Fruit fly (Drosophila melanogaster) whole organism, embryonic: ENCODE data around the gene Dif.

Experiments
- CG10565 ChIP-seq: fragments of 200-800 bp; sonication (Bioruptor generic); optimal IDR thresholded peaks from 3 replicates; lab custom pipeline; 2016; ENCODE audit warnings: missing biosample characterization, mild to moderate bottlenecking, missing genetic modification characterization
- CG10979 ChIP-seq: fragments of 200-800 bp; sonication (Bioruptor generic); optimal IDR thresholded peaks from 2 replicates; lab custom pipeline; 2018; ENCODE audit warnings: missing biosample characterization, mild to moderate bottlenecking, missing genetic modification characterization, moderate library complexity
- CG11398 ChIP-seq: fragments of 200-800 bp; sonication (Bioruptor generic); optimal IDR thresholded peaks from 2 replicates; lab custom pipeline; 2016; ENCODE audit warnings: missing biosample characterization, missing genetic modification characterization
- CG12219 ChIP-seq: fragments of 200-800 bp; sonication (Bioruptor generic); optimal IDR thresholded peaks from 3 replicates; lab custom pipeline; 2018; ENCODE audit warnings: missing biosample characterization, mild to moderate bottlenecking, missing genetic modification characterization
- CG12236 ChIP-seq: fragments of 200-800 bp; sonication (Bioruptor generic); optimal IDR thresholded peaks from 2 replicates; lab custom pipeline; 2016; ENCODE audit warnings: missing biosample characterization, missing genetic modification characterization
- CG13775 ChIP-seq: fragments of 200-800 bp; sonication (Bioruptor generic); optimal IDR thresholded peaks from 3 replicates; lab custom pipeline; 2017; ENCODE audit warnings: missing biosample characterization, mild to moderate bottlenecking, missing genetic modification characterization
- CG15479 ChIP-seq: fragments of 200-800 bp; sonication (Bioruptor generic); optimal IDR thresholded peaks from 3 replicates; lab custom pipeline; 2019; ENCODE audit warnings: missing biosample characterization, mild to moderate bottlenecking, missing genetic modification characterization, moderate library complexity
- CG16863 ChIP-seq: fragments of 200-800 bp; sonication (Bioruptor generic); optimal IDR thresholded peaks from 3 replicates; lab custom pipeline; 2016; ENCODE audit warnings: missing biosample characterization, missing genetic modification characterization
- CG17359 ChIP-seq: fragments of 200-800 bp; sonication (Bioruptor generic); optimal IDR thresholded peaks from 3 replicates; lab custom pipeline; 2018; ENCODE audit warnings: missing biosample characterization, mild to moderate bottlenecking, missing genetic modification characterization, moderate library complexity
- CG2120 ChIP-seq: fragments of 200-800 bp; sonication (Bioruptor generic); optimal IDR thresholded peaks from 3 replicates; lab custom pipeline; 2016; ENCODE audit warnings: missing biosample characterization, missing genetic modification characterization
- CG2712 ChIP-seq: fragments of 200-800 bp; optimal IDR thresholded peaks from 3 replicates; lab custom pipeline; 2019; ENCODE audit warnings: missing biosample characterization, mild to moderate bottlenecking, missing genetic modification characterization, moderate library complexity
- CG31365 ChIP-seq: fragments of 200-800 bp; sonication (Bioruptor generic); optimal IDR thresholded peaks from 2 replicates; lab custom pipeline; 2018; ENCODE audit warnings: missing biosample characterization, mild to moderate bottlenecking, missing genetic modification characterization
- CG31388 ChIP-seq: fragments of 200-800 bp; sonication (Bioruptor generic); optimal IDR thresholded peaks from 2 replicates; lab custom pipeline; 2016; ENCODE audit warnings: missing biosample characterization, missing genetic modification characterization
- CG34376 ChIP-seq: fragments of 200-800 bp; sonication (Bioruptor generic); optimal IDR thresholded peaks from 2 replicates; lab custom pipeline; 2018; ENCODE audit warnings: missing biosample characterization, mild to moderate bottlenecking, missing genetic modification characterization
- CG3995 ChIP-seq: fragments of 200-800 bp; sonication (Bioruptor generic); optimal IDR thresholded peaks from 3 replicates; lab custom pipeline; 2016; ENCODE audit warnings: missing biosample characterization, missing genetic modification characterization
- CG6175 ChIP-seq: fragments of 200-800 bp; sonication (Bioruptor generic); IDR thresholded peaks from 3 replicates; pipeline ENCODE4 v1.3.6; 2022; ENCODE audit warnings: missing biosample characterization, missing genetic modification characterization
- CG6683 ChIP-seq: fragments of 200-800 bp; sonication (Bioruptor generic); optimal IDR thresholded peaks from 2 replicates; lab custom pipeline; 2017; ENCODE audit warnings: missing biosample characterization, mild to moderate bottlenecking, missing genetic modification characterization, missing genetic modification reagents
- CG6854 ChIP-seq: fragments of 200-800 bp; sonication (Bioruptor generic); optimal IDR thresholded peaks from 3 replicates; lab custom pipeline; 2017; ENCODE audit warnings: missing biosample characterization, mild to moderate bottlenecking, missing genetic modification characterization
- CG7271 ChIP-seq: fragments of 200-800 bp; sonication (Bioruptor generic); optimal IDR thresholded peaks from 2 replicates; lab custom pipeline; 2018; ENCODE audit warnings: missing biosample characterization, mild to moderate bottlenecking, missing genetic modification characterization, moderate library complexity
- CG8924 ChIP-seq: fragments of 200-800 bp; optimal IDR thresholded peaks from 3 replicates; lab custom pipeline; 2019; ENCODE audit warnings: missing biosample characterization, mild to moderate bottlenecking, missing genetic modification characterization, moderate library complexity
- CG9876 ChIP-seq: fragments of 200-800 bp; sonication (Bioruptor generic); optimal IDR thresholded peaks from 2 replicates; lab custom pipeline; 2016; ENCODE audit warnings: missing biosample characterization, missing genetic modification characterization
- Chrac-16 ChIP-seq: fragments of 200-800 bp; sonication (Bioruptor generic); optimal IDR thresholded peaks from 3 replicates; lab custom pipeline; 2016; ENCODE audit warnings: missing biosample characterization, missing genetic modification characterization
- Deaf1 ChIP-seq: fragments of 200-800 bp; optimal IDR thresholded peaks from 3 replicates; lab custom pipeline; 2019; ENCODE audit warnings: missing biosample characterization, mild to moderate bottlenecking, missing genetic modification characterization, moderate library complexity
- Dip3 ChIP-seq: fragments of 200-800 bp; sonication (Bioruptor generic); optimal IDR thresholded peaks from 3 replicates; lab custom pipeline; 2016; ENCODE audit warnings: missing biosample characterization, missing genetic modification characterization
- Fer1 ChIP-seq: fragments of 200-800 bp; sonication (Bioruptor generic); optimal IDR thresholded peaks from 2 replicates; lab custom pipeline; 2017; ENCODE audit warnings: missing biosample characterization, mild to moderate bottlenecking, missing genetic modification characterization
- HHEX ChIP-seq: fragments of 200-800 bp; sonication (Bioruptor generic); optimal IDR thresholded peaks from 3 replicates; lab custom pipeline; 2017; ENCODE audit warnings: missing biosample characterization, mild to moderate bottlenecking, missing genetic modification characterization, missing genetic modification reagents
- MESR4 ChIP-seq: fragments of 200-800 bp; sonication (Bioruptor generic); optimal IDR thresholded peaks from 2 replicates; lab custom pipeline; 2018; ENCODE audit warnings: missing biosample characterization, mild to moderate bottlenecking, missing genetic modification characterization, moderate library complexity
- Meics ChIP-seq: fragments of 200-800 bp; sonication (Bioruptor generic); optimal IDR thresholded peaks from 2 replicates; lab custom pipeline; 2017; ENCODE audit warnings: missing biosample characterization, mild to moderate bottlenecking, missing genetic modification characterization
- Optix ChIP-seq: fragments of 200-800 bp; sonication (Bioruptor generic); IDR thresholded peaks from 3 replicates; pipeline ENCODE4 v1.3.6; 2022; ENCODE audit warnings: missing biosample characterization, missing genetic modification characterization
- Sry-β ChIP-seq: fragments of 200-800 bp; sonication (Bioruptor generic); optimal IDR thresholded peaks from 2 replicates; lab custom pipeline; 2018; ENCODE audit warnings: missing biosample characterization, mild to moderate bottlenecking, missing genetic modification characterization, moderate library complexity
- YL-1 ChIP-seq: fragments of 200-800 bp; sonication (Bioruptor generic); optimal IDR thresholded peaks from 3 replicates; lab custom pipeline; 2017; ENCODE audit warnings: missing biosample characterization, mild to moderate bottlenecking, missing genetic modification characterization
- az2 ChIP-seq: fragments of 200-800 bp; sonication (Bioruptor generic); optimal IDR thresholded peaks from 3 replicates; lab custom pipeline; 2016; ENCODE audit warnings: missing biosample characterization, missing genetic modification characterization
- bigmax ChIP-seq: fragments of 200-800 bp; sonication (Bioruptor generic); optimal IDR thresholded peaks from 2 replicates; lab custom pipeline; 2018; ENCODE audit warnings: missing biosample characterization, mild to moderate bottlenecking, missing genetic modification characterization
- btn ChIP-seq: fragments of 200-800 bp; sonication (Bioruptor generic); optimal IDR thresholded peaks from 2 replicates; lab custom pipeline; 2016; ENCODE audit warnings: missing biosample characterization, missing genetic modification characterization
- ci ChIP-seq: fragments of 200-800 bp; sonication (Bioruptor generic); IDR thresholded peaks from 3 replicates; pipeline ENCODE4 v1.3.6; 2022; ENCODE audit warnings: missing biosample characterization, missing genetic modification characterization
- crp ChIP-seq, 2 experiments: fragments of 200-800 bp; sonication (Bioruptor generic); optimal IDR thresholded peaks; 2 replicates in 1 of 2; 3 replicates in 1 of 2; lab custom pipeline; 2017; ENCODE audit warnings: missing biosample characterization in 2 of 2, missing genetic modification characterization in 2 of 2, mild to moderate bottlenecking in 1 of 2, moderate library complexity in 1 of 2
- en ChIP-seq: fragments of 200-800 bp; sonication (Bioruptor generic); optimal IDR thresholded peaks from 2 replicates; lab custom pipeline; 2016; ENCODE audit warnings: missing biosample characterization, missing genetic modification characterization
- ewg ChIP-seq: fragments of 200-800 bp; sonication (Bioruptor generic); optimal IDR thresholded peaks from 3 replicates; lab custom pipeline; 2017; ENCODE audit warnings: mild to moderate bottlenecking, missing biosample characterization, missing genetic modification reagents, missing genetic modification characterization
- fu2 ChIP-seq: fragments of 200-800 bp; sonication (Bioruptor generic); optimal IDR thresholded peaks from 2 replicates; lab custom pipeline; 2016; ENCODE audit warnings: missing biosample characterization, missing genetic modification characterization
- gro ChIP-seq: fragments of 200-800 bp; sonication (Bioruptor generic); optimal IDR thresholded peaks from 2 replicates; lab custom pipeline; 2016; ENCODE audit warnings: missing biosample characterization, missing genetic modification characterization
- lola ChIP-seq, 3 experiments: fragments of >200 bp in 2 of 3; fragments of 200-800 bp in 1 of 3; sonication (Bioruptor generic) in 1 of 3; optimal IDR thresholded peaks; 2 replicates each; lab custom pipeline; 2017 to 2019; ENCODE audit warnings: missing biosample characterization in 3 of 3, missing genetic modification characterization in 3 of 3, mild to moderate bottlenecking in 1 of 3, moderate library complexity in 1 of 3
- pb ChIP-seq: fragments of 200-800 bp; sonication (Bioruptor generic); optimal IDR thresholded peaks from 3 replicates; lab custom pipeline; 2016; ENCODE audit warnings: missing biosample characterization, missing genetic modification characterization
- row ChIP-seq: fragments of 200-800 bp; sonication (Bioruptor generic); IDR thresholded peaks from 3 replicates; pipeline ENCODE4 v1.3.6; 2022; ENCODE audit warnings: missing biosample characterization, missing genetic modification characterization
- stc ChIP-seq: fragments of 200-800 bp; sonication (Bioruptor generic); IDR thresholded peaks from 2 replicates; pipeline ENCODE4 v1.3.6; 2022; ENCODE audit warnings: missing biosample characterization, missing genetic modification characterization
- unc-4 ChIP-seq: fragments of 200-800 bp; sonication (Bioruptor generic); IDR thresholded peaks from 2 replicates; pipeline ENCODE4 v1.3.6; 2022; ENCODE audit warnings: missing biosample characterization, missing genetic modification characterization; ENCODE audit not compliant: partially characterized antibody
- vnd ChIP-seq: fragments of 200-800 bp; sonication (Bioruptor generic); IDR thresholded peaks from 3 replicates; pipeline ENCODE4 v1.3.6; 2022; ENCODE audit warnings: missing biosample characterization, missing genetic modification characterization; ENCODE audit not compliant: partially characterized antibody
- wek ChIP-seq: fragments of 200-800 bp; sonication (Bioruptor generic); optimal IDR thresholded peaks from 3 replicates; lab custom pipeline; 2018; ENCODE audit warnings: missing biosample characterization, mild to moderate bottlenecking, missing genetic modification characterization, moderate library complexity
- zen ChIP-seq: fragments of 200-800 bp; sonication (Bioruptor generic); optimal IDR thresholded peaks from 3 replicates; lab custom pipeline; 2018; ENCODE audit warnings: missing biosample characterization, mild to moderate bottlenecking, missing genetic modification characterization, moderate library complexity

Gene Dif

DNA sequence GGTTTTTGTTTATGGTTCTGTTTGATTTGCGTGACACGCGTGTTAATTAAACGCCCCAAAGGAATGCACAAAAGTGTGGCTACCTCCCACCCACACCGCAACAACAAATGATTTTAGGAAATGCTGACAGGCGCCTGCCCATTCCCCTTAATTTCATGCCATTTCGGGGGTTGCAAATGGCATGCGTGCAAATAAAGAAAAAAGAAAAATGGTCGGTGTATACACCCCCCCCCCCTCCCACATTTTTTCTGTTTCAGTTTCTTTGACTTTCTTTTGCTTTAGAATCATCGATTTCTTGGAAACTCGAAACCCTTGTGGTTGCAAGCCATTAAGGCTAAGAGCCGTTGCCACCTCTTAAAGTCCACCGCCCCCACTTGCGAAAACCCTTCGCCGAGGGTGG lies 51.9 kb downstream of the Dif start (continued):
- no peak for TF ChIP-seq CG16863
- no peak for TF ChIP-seq bigmax (GFP tag; lab: Kevin White, UChicago)
- TF ChIP-seq CG2120 (GFP tag; lab: Kevin White, UChicago), result no peak
- no peak for TF ChIP-seq wek (GFP tag; lab: Kevin White, UChicago)
- peak; percentile 11; the same call in 1 of the 3 replicates for TF ChIP-seq ci
- TF ChIP-seq vnd (GFP tag; lab: Robert Waterston, UW), result no peak
- TF ChIP-seq fu2 (GFP tag; lab: Kevin White, UChicago), result no peak
- no peak for TF ChIP-seq CG6854 (GFP tag; lab: Kevin White, UChicago)
- TF ChIP-seq stc (GFP tag; lab: Robert Waterston, UW), result no peak
- no peak for TF ChIP-seq CG11398 (GFP tag; lab: Kevin White, UChicago)
- no peak for TF ChIP-seq pb (GFP tag; lab: Kevin White, UChicago)
- no peak for TF ChIP-seq MESR4 (GFP tag; lab: Kevin White, UChicago)
- TF ChIP-seq CG6683 (GFP tag; lab: Kevin White, UChicago), result no peak
- TF ChIP-seq CG34376 (GFP tag; lab: Kevin White, UChicago), result no peak
- TF ChIP-seq, all 482 proteins: peak for 6

DNA sequence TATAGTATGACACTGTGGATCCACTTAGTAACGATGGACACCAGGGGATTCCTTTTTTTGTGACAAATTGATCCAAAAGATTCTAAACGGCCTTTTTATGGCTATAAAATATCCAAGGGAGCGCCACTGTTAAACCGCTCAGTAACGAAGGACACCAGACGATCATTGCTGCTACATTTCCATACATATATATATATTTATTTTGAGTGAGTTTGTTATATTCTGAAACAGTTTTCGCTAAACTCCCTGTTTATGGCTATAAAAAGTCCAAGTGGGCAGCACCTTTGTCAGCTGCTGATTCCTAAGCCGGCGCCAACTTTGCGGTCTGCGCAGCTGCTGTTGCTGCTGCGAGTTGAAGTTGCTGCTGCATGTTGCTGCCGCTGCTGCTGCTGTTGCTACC lies 52.5 kb downstream of the Dif start:
- TF ChIP-seq row (GFP tag; lab: Robert Waterston, UW) (peak; percentile 60), CG7271 (tag; lab: Kevin White, UChicago) (no peak), crp (GFP tag; optimal IDR thresholded peaks at IDR 0.05; lab: Kevin White, UChicago) (peak in 1 of 2 experiments; percentile 20), Meics (GFP tag; lab: Kevin White, UChicago) (peak; percentile 31), ewg (peak; percentile 38), Sry-β (GFP tag; lab: Kevin White, UChicago) (peak; percentile 83), unc-4 (no peak), HHEX (GFP tag; lab: Kevin White, UChicago) (no peak)

DNA sequence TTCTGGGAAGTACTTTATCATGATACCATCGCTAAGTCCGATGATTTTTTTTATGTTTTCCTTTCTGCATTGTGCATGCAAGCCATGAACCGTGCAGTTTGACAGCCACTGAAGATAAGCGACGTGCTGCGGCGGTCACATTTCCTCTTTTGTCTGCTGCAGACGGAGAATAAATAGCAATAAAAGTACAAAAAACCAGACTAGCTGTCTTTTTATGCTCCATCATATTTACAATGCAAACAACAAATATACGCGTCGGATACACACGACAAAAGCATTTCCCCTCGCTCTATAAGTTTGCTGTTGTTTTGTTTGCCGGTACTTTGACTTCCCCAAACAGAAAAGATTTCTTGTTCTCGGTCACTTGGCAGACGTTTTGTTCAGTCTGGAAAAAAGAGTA lies 53.1 kb downstream of the Dif start:
- peak; percentile 38 for TF ChIP-seq CG9876 (GFP tag; lab: Kevin White, UChicago)
- peak in 1 of 3 experiments; percentile 52 for TF ChIP-seq lola (GFP tag; optimal IDR thresholded peaks at IDR 0.05; lab: Kevin White, UChicago)
- TF ChIP-seq CG2712, result peak; percentile 71
- no peak for TF ChIP-seq Dip3 (GFP tag; lab: Kevin White, UChicago)
- TF ChIP-seq CG10565 (GFP tag; lab: Kevin White, UChicago), result no peak
- peak; percentile 60 for TF ChIP-seq CG31365 (tag; lab: Kevin White, UChicago)
- TF ChIP-seq CG13775 (GFP tag; lab: Kevin White, UChicago), result peak; percentile 15
- peak; percentile 32; the same call in 1 of the 3 replicates for TF ChIP-seq Optix (GFP tag; lab: Robert Waterston, UW)
- TF ChIP-seq CG6175 (GFP tag; lab: Robert Waterston, UW), result no peak
- TF ChIP-seq CG8924 (tag; lab: Kevin White, UChicago), result peak; percentile 72
- peak; percentile 81 for TF ChIP-seq YL-1 (GFP tag; lab: Kevin White, UChicago)
- no peak for TF ChIP-seq CG15479 (GFP tag; lab: Kevin White, UChicago)
- TF ChIP-seq zen, result peak; percentile 42
- peak; percentile 16 for TF ChIP-seq az2 (GFP tag; lab: Kevin White, UChicago)
- peak; percentile 71 for TF ChIP-seq en (GFP tag; lab: Kevin White, UChicago)
- TF ChIP-seq CG17359 (tag; lab: Kevin White, UChicago), result peak; percentile 89
- peak; percentile 70 for TF ChIP-seq CG10979 (tag; lab: Kevin White, UChicago)
- peak; percentile 75 for TF ChIP-seq btn (GFP tag; lab: Kevin White, UChicago)
- peak; percentile 45 for TF ChIP-seq CG31388 (GFP tag; lab: Kevin White, UChicago)
- peak; percentile 70 for TF ChIP-seq CG12219
- peak; percentile 75 for TF ChIP-seq CG12236 (GFP tag; lab: Kevin White, UChicago)
- TF ChIP-seq CG3995 (GFP tag; lab: Kevin White, UChicago), result no peak
- TF ChIP-seq Fer1 (GFP tag; lab: Kevin White, UChicago), result peak; percentile 19
- TF ChIP-seq gro, result no peak
- TF ChIP-seq Deaf1, result no peak
- no peak for TF ChIP-seq Chrac-16 (GFP tag; lab: Kevin White, UChicago)
